Fruit fly (Drosophila melanogaster) S2 (cell line): Measurements from ENCODE around the gene CG31365.

Source experiments
- CG8478 ChIP-seq: fragments of >200 bp; optimal IDR thresholded peaks from 2 replicates; lab custom pipeline; 2018
- CTCF ChIP-seq, 2 experiments: fragments of >200 bp; optimal IDR thresholded peaks; 2 replicates each; lab custom pipeline; 2018

DNA sequence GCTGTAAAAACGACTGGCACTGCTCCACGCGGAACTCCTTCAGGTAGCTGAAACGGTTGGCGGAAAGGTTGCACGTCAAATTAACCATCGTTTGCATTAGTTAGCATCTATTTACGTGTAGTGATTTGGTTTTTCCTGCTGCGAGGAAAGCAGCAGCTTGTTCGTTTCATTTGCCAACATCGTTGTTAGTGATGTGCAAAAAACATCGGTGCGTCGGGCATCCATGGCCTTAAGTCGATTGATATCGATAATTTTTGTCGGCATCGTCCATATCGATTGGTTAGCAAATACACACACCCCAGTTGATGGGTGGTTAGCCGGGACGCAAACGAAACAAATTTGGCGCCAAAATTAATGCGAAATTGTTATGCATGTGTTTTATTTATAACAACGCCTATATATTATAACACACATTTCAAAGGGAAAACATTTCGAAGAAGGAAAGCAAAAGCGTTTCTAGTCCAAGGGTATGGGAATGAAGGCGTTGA lies 31.5 kb upstream of the CG31365 start, which contains the start of gene unk:
- TF ChIP-seq CTCF (optimal IDR thresholded peaks at IDR 0.05; lab: Kevin White, UChicago): peak; percentile 78 to 81
- TF ChIP-seq CG8478 (lab: Kevin White, UChicago): no peak
